Fruit fly (Drosophila melanogaster) whole organism, embryonic: ENCODE results near the gene sbr.

Experiments
- Asciz ChIP-seq: fragments of 200-800 bp; sonication (Bioruptor generic); optimal IDR thresholded peaks from 2 replicates; lab custom pipeline; 2017; ENCODE audit warnings: missing biosample characterization, mild to moderate bottlenecking, missing genetic modification characterization, missing genetic modification reagents
- B-H1 ChIP-seq: fragments of 200-800 bp; sonication (Bioruptor generic); IDR thresholded peaks from 3 replicates; pipeline ENCODE4 v1.3.6; 2022; ENCODE audit warnings: missing biosample characterization, missing genetic modification characterization
- BtbVII ChIP-seq: fragments of 200-800 bp; sonication (Bioruptor generic); optimal IDR thresholded peaks from 3 replicates; lab custom pipeline; 2017; ENCODE audit warnings: missing biosample characterization, mild to moderate bottlenecking, missing genetic modification characterization
- CG10321 ChIP-seq: fragments of 200-800 bp; sonication (Bioruptor generic); IDR thresholded peaks from 2 replicates; pipeline ENCODE4 v1.3.6; 2022; ENCODE audit warnings: missing biosample characterization, missing genetic modification characterization
- CG10565 ChIP-seq: fragments of 200-800 bp; sonication (Bioruptor generic); optimal IDR thresholded peaks from 3 replicates; lab custom pipeline; 2016; ENCODE audit warnings: missing biosample characterization, mild to moderate bottlenecking, missing genetic modification characterization
- CG10959 ChIP-seq: fragments of 200-800 bp; sonication (Bioruptor generic); IDR thresholded peaks from 2 replicates; pipeline ENCODE4 v1.3.6; 2022; ENCODE audit warnings: missing biosample characterization, missing genetic modification characterization
- CG10979 ChIP-seq: fragments of 200-800 bp; sonication (Bioruptor generic); optimal IDR thresholded peaks from 2 replicates; lab custom pipeline; 2018; ENCODE audit warnings: missing biosample characterization, mild to moderate bottlenecking, missing genetic modification characterization, moderate library complexity
- CG11398 ChIP-seq: fragments of 200-800 bp; sonication (Bioruptor generic); optimal IDR thresholded peaks from 2 replicates; lab custom pipeline; 2016; ENCODE audit warnings: missing biosample characterization, missing genetic modification characterization
- CG11456 ChIP-seq: fragments of 200-800 bp; sonication (Bioruptor generic); IDR thresholded peaks from 3 replicates; pipeline ENCODE4 v1.3.6; 2022; ENCODE audit warnings: missing biosample characterization, missing genetic modification characterization
- CG11723 ChIP-seq: fragments of 200-800 bp; sonication (Bioruptor generic); optimal IDR thresholded peaks from 2 replicates; lab custom pipeline; 2017; ENCODE audit warnings: missing biosample characterization, mild to moderate bottlenecking, missing genetic modification characterization
- CG14965 ChIP-seq: fragments of 200-800 bp; sonication (Bioruptor generic); optimal IDR thresholded peaks from 2 replicates; lab custom pipeline; 2016; ENCODE audit warnings: missing biosample characterization, missing genetic modification characterization, borderline replicate concordance
- CG15011 ChIP-seq: fragments of 200-800 bp; sonication (Bioruptor generic); optimal IDR thresholded peaks from 3 replicates; lab custom pipeline; 2018; ENCODE audit warnings: missing biosample characterization, mild to moderate bottlenecking, missing genetic modification characterization
- CG1603 ChIP-seq: fragments of 200-800 bp; sonication (Bioruptor generic); optimal IDR thresholded peaks from 2 replicates; lab custom pipeline; 2019; ENCODE audit warnings: missing biosample characterization, mild to moderate bottlenecking, missing genetic modification characterization, moderate library complexity
- CG16863 ChIP-seq: fragments of 200-800 bp; sonication (Bioruptor generic); optimal IDR thresholded peaks from 3 replicates; lab custom pipeline; 2016; ENCODE audit warnings: missing biosample characterization, missing genetic modification characterization
- CG17186 ChIP-seq: fragments of 200-800 bp; sonication (Bioruptor generic); optimal IDR thresholded peaks from 3 replicates; lab custom pipeline; 2017; ENCODE audit warnings: missing biosample characterization, missing genetic modification reagents, missing genetic modification characterization
- CG17912 ChIP-seq: fragments of 200-800 bp; sonication (Bioruptor generic); optimal IDR thresholded peaks from 2 replicates; lab custom pipeline; 2018; ENCODE audit warnings: missing biosample characterization, mild to moderate bottlenecking, missing genetic modification characterization
- CG4617 ChIP-seq: fragments of 200-800 bp; sonication (Bioruptor generic); optimal IDR thresholded peaks from 3 replicates; lab custom pipeline; 2016; ENCODE audit warnings: missing biosample characterization, missing genetic modification characterization, borderline replicate concordance
- CG5245 ChIP-seq: fragments of 200-800 bp; sonication (Bioruptor generic); optimal IDR thresholded peaks from 3 replicates; lab custom pipeline; 2016; ENCODE audit warnings: missing biosample characterization, missing genetic modification characterization
- CG6854 ChIP-seq: fragments of 200-800 bp; sonication (Bioruptor generic); optimal IDR thresholded peaks from 3 replicates; lab custom pipeline; 2017; ENCODE audit warnings: missing biosample characterization, mild to moderate bottlenecking, missing genetic modification characterization
- CG8388 ChIP-seq: fragments of 200-800 bp; sonication (Bioruptor generic); optimal IDR thresholded peaks from 2 replicates; lab custom pipeline; 2019; ENCODE audit warnings: missing biosample characterization, mild to moderate bottlenecking, missing genetic modification characterization, moderate library complexity
- D19B ChIP-seq: fragments of 200-800 bp; sonication (Bioruptor generic); optimal IDR thresholded peaks from 2 replicates; lab custom pipeline; 2017; ENCODE audit warnings: missing biosample characterization, mild to moderate bottlenecking, missing genetic modification characterization
- Dbx ChIP-seq: fragments of 200-800 bp; sonication (Bioruptor generic); IDR thresholded peaks from 3 replicates; pipeline ENCODE4 v1.3.6; 2022; ENCODE audit warnings: missing biosample characterization, missing genetic modification characterization
- Kr ChIP-seq: fragments of 200-800 bp; sonication (Bioruptor generic); optimal IDR thresholded peaks from 2 replicates; lab custom pipeline; 2017; ENCODE audit warnings: missing biosample characterization, mild to moderate bottlenecking, missing genetic modification characterization
- Lhr ChIP-seq: fragments of 200-800 bp; sonication (Bioruptor generic); optimal IDR thresholded peaks from 3 replicates; lab custom pipeline; 2017; ENCODE audit warnings: mild to moderate bottlenecking, missing biosample characterization, missing genetic modification reagents, missing genetic modification characterization
- Neu2 ChIP-seq: fragments of 200-800 bp; sonication (Bioruptor generic); optimal IDR thresholded peaks from 3 replicates; lab custom pipeline; 2016; ENCODE audit warnings: missing biosample characterization, missing genetic modification characterization, borderline replicate concordance
- Nf-YA ChIP-seq: fragments of 200-800 bp; sonication (Bioruptor generic); IDR thresholded peaks from 2 replicates; pipeline ENCODE4 v1.3.6; 2022; ENCODE audit warnings: missing biosample characterization, missing genetic modification characterization
- Six4 ChIP-seq: fragments of 200-800 bp; sonication (Bioruptor generic); optimal IDR thresholded peaks from 2 replicates; lab custom pipeline; 2016; ENCODE audit warnings: missing biosample characterization, missing genetic modification characterization
- ara ChIP-seq: fragments of 200-800 bp; sonication (Bioruptor generic); IDR thresholded peaks from 2 replicates; pipeline ENCODE4 v1.3.6; 2022; ENCODE audit warnings: missing biosample characterization, missing genetic modification characterization
- bab2 ChIP-seq: fragments of 200-800 bp; sonication (Bioruptor generic); optimal IDR thresholded peaks from 2 replicates; lab custom pipeline; 2016; ENCODE audit warnings: missing biosample characterization, missing genetic modification characterization
- caup ChIP-seq: fragments of 200-800 bp; sonication (Bioruptor generic); optimal IDR thresholded peaks from 3 replicates; lab custom pipeline; 2017; ENCODE audit warnings: missing biosample characterization, mild to moderate bottlenecking, missing genetic modification characterization, moderate library complexity; ENCODE audit not compliant: severe bottlenecking
- chinmo ChIP-seq: fragments of 200-800 bp; sonication (Bioruptor generic); IDR thresholded peaks from 4 replicates; pipeline ENCODE4 v1.3.6; 2022; ENCODE audit warnings: missing biosample characterization, missing genetic modification characterization; ENCODE audit not compliant: partially characterized antibody
- fd102C ChIP-seq: fragments of 200-800 bp; sonication (Bioruptor generic); optimal IDR thresholded peaks from 2 replicates; lab custom pipeline; 2018; ENCODE audit warnings: missing biosample characterization, mild to moderate bottlenecking, missing genetic modification characterization, moderate library complexity
- fd3F ChIP-seq: fragments of 200-800 bp; sonication (Bioruptor generic); optimal IDR thresholded peaks from 2 replicates; lab custom pipeline; 2018; ENCODE audit warnings: missing biosample characterization, mild to moderate bottlenecking, missing genetic modification characterization, moderate library complexity
- fu2 ChIP-seq: fragments of 200-800 bp; sonication (Bioruptor generic); optimal IDR thresholded peaks from 2 replicates; lab custom pipeline; 2016; ENCODE audit warnings: missing biosample characterization, missing genetic modification characterization
- gce ChIP-seq: fragments of 200-800 bp; sonication (Bioruptor generic); IDR thresholded peaks from 3 replicates; pipeline ENCODE4 v1.3.6; 2022; ENCODE audit warnings: missing biosample characterization, missing genetic modification characterization
- gcm2 ChIP-seq: fragments of 200-800 bp; sonication (Bioruptor generic); optimal IDR thresholded peaks from 2 replicates; lab custom pipeline; 2016; ENCODE audit warnings: missing biosample characterization, missing genetic modification characterization
- gem ChIP-seq: fragments of 200-800 bp; sonication (Bioruptor generic); optimal IDR thresholded peaks from 2 replicates; lab custom pipeline; 2019; ENCODE audit warnings: missing biosample characterization, mild to moderate bottlenecking, missing genetic modification characterization, moderate library complexity
- grn ChIP-seq: fragments of 200-800 bp; sonication (Bioruptor generic); optimal IDR thresholded peaks from 3 replicates; lab custom pipeline; 2017; ENCODE audit warnings: missing biosample characterization, missing genetic modification characterization
- gsb ChIP-seq: fragments of 200-800 bp; sonication (Bioruptor generic); IDR thresholded peaks from 2 replicates; pipeline ENCODE4 v1.3.6; 2022; ENCODE audit warnings: missing biosample characterization, missing genetic modification characterization
- gsb-n ChIP-seq: fragments of 200-800 bp; sonication (Bioruptor generic); optimal IDR thresholded peaks from 3 replicates; lab custom pipeline; 2018; ENCODE audit warnings: missing biosample characterization, mild to moderate bottlenecking, missing genetic modification characterization
- jigr1 ChIP-seq: fragments of 200-800 bp; sonication (Bioruptor generic); IDR thresholded peaks from 3 replicates; pipeline ENCODE4 v1.3.6; 2022; ENCODE audit warnings: missing biosample characterization, missing genetic modification characterization
- ken ChIP-seq: fragments of 200-800 bp; sonication (Bioruptor generic); IDR thresholded peaks from 3 replicates; pipeline ENCODE4 v1.3.6; 2022; ENCODE audit warnings: missing biosample characterization, missing genetic modification characterization
- lab ChIP-seq: fragments of 200-800 bp; sonication (Bioruptor generic); optimal IDR thresholded peaks from 3 replicates; lab custom pipeline; 2017; ENCODE audit warnings: missing biosample characterization, missing genetic modification characterization, mild to moderate bottlenecking, moderate library complexity, missing genetic modification reagents
- lbe ChIP-seq: fragments of 200-800 bp; sonication (Bioruptor generic); optimal IDR thresholded peaks from 2 replicates; lab custom pipeline; 2016; ENCODE audit warnings: missing biosample characterization, mild to moderate bottlenecking, missing genetic modification characterization
- lmd ChIP-seq: fragments of 200-800 bp; sonication (Bioruptor generic); IDR thresholded peaks from 2 replicates; pipeline ENCODE4 v1.3.6; 2022; ENCODE audit warnings: missing biosample characterization, missing genetic modification characterization
- pfk ChIP-seq: fragments of 200-800 bp; sonication (Bioruptor generic); optimal IDR thresholded peaks from 2 replicates; lab custom pipeline; 2018; ENCODE audit warnings: missing biosample characterization, mild to moderate bottlenecking, missing genetic modification characterization, moderate library complexity
- sob ChIP-seq: fragments of 200-800 bp; sonication (Bioruptor generic); IDR thresholded peaks from 2 replicates; pipeline ENCODE4 v1.3.6; 2022; ENCODE audit warnings: missing biosample characterization, missing genetic modification characterization
- twi ChIP-seq: fragments of 200-800 bp; optimal IDR thresholded peaks from 2 replicates; lab custom pipeline; 2019; ENCODE audit warnings: missing biosample characterization, mild to moderate bottlenecking, missing genetic modification characterization, moderate library complexity
- vfl ChIP-seq: fragments of 200-800 bp; sonication (Bioruptor generic); optimal IDR thresholded peaks from 2 replicates; lab custom pipeline; 2016; ENCODE audit warnings: missing biosample characterization, missing genetic modification characterization
- vnd ChIP-seq: fragments of 200-800 bp; sonication (Bioruptor generic); IDR thresholded peaks from 3 replicates; pipeline ENCODE4 v1.3.6; 2022; ENCODE audit warnings: missing biosample characterization, missing genetic modification characterization; ENCODE audit not compliant: partially characterized antibody
- zf30C ChIP-seq: fragments of 200-800 bp; sonication (Bioruptor generic); optimal IDR thresholded peaks from 3 replicates; lab custom pipeline; 2018; ENCODE audit warnings: missing biosample characterization, mild to moderate bottlenecking, missing genetic modification characterization

Gene sbr

dm6 chrX:10857376-10857775 is 10.5 kb upstream of the sbr start, which contains the start of the genes sofe and CG2186 (continued):
- TF ChIP-seq gcm2 (GFP tag; lab: Kevin White, UChicago) (no peak), vnd (GFP tag; lab: Robert Waterston, UW) (peak; percentile 81), caup (GFP tag; lab: Kevin White, UChicago) (peak; percentile 47), gce (GFP tag; lab: Robert Waterston, UW) (no peak), zf30C (GFP tag; lab: Kevin White, UChicago) (no peak), ken (peak; percentile 48; the same call in 1 of the 3 replicates), CG15011 (GFP tag; lab: Kevin White, UChicago) (no peak), B-H1 (GFP tag; lab: Robert Waterston, UW) (no peak), CG8388 (GFP tag; lab: Kevin White, UChicago) (peak; percentile 29), CG1603 (peak; percentile 86), fd102C (GFP tag; lab: Kevin White, UChicago) (no peak), BtbVII (no peak), chinmo (0 out of 4 replicates have a peak, but pooled peaks have one; percentile 50), CG10959 (no peak), CG17186 (GFP tag; lab: Kevin White, UChicago) (peak; percentile 68), gem (tag; lab: Kevin White, UChicago) (no peak), gsb-n (no peak), bab2 (GFP tag; lab: Kevin White, UChicago) (peak; percentile 61), CG10979 (tag; lab: Kevin White, UChicago) (peak; percentile 11), ara (GFP tag; lab: Robert Waterston, UW) (no peak), CG10321 (GFP tag; lab: Robert Waterston, UW) (no peak), pfk (GFP tag; lab: Kevin White, UChicago) (no peak), Dbx (GFP tag; lab: Robert Waterston, UW) (peak; percentile 57; the same call in 1 of the 3 replicates), CG14965 (GFP tag; lab: Kevin White, UChicago) (no peak), twi (tag; lab: Kevin White, UChicago) (no peak), Six4 (GFP tag; lab: Kevin White, UChicago) (no peak), vfl (GFP tag; lab: Kevin White, UChicago) (peak; percentile 44), CG6854 (GFP tag; lab: Kevin White, UChicago) (no peak), CG17912 (GFP tag; lab: Kevin White, UChicago) (peak; percentile 25), CG16863 (GFP tag; lab: Kevin White, UChicago) (peak; percentile 50), CG11456 (GFP tag; lab: Robert Waterston, UW) (0 out of 3 replicates have a peak, but pooled peaks have one; percentile 37), gsb (GFP tag; lab: Robert Waterston, UW) (no peak), Asciz (GFP tag; lab: Kevin White, UChicago) (no peak), lmd (GFP tag; lab: Robert Waterston, UW) (peak; percentile 39; the same call in 1 of the 2 replicates), fd3F (GFP tag; lab: Kevin White, UChicago) (no peak), CG5245 (GFP tag; lab: Kevin White, UChicago) (no peak), D19B (GFP tag; lab: Kevin White, UChicago) (no peak), lbe (GFP tag; lab: Kevin White, UChicago) (no peak), Kr (GFP tag; lab: Kevin White, UChicago) (no peak), grn (GFP tag; lab: Kevin White, UChicago) (no peak), Neu2 (no peak), Lhr (peak; percentile 58), jigr1 (no peak), CG4617 (GFP tag; lab: Kevin White, UChicago) (peak; percentile 27), fu2 (GFP tag; lab: Kevin White, UChicago) (peak; percentile 28), sob (GFP tag; lab: Robert Waterston, UW) (peak; percentile 65), CG11723 (GFP tag; lab: Kevin White, UChicago) (no peak), lab (GFP tag; lab: Kevin White, UChicago) (no peak), CG10565 (GFP tag; lab: Kevin White, UChicago) (no peak), Nf-YA (GFP tag; lab: Robert Waterston, UW) (no peak), CG11398 (GFP tag; lab: Kevin White, UChicago) (peak; percentile 5)
